Fruit fly (Drosophila melanogaster): ENCODE results near the gene Gsc.

DNA sequence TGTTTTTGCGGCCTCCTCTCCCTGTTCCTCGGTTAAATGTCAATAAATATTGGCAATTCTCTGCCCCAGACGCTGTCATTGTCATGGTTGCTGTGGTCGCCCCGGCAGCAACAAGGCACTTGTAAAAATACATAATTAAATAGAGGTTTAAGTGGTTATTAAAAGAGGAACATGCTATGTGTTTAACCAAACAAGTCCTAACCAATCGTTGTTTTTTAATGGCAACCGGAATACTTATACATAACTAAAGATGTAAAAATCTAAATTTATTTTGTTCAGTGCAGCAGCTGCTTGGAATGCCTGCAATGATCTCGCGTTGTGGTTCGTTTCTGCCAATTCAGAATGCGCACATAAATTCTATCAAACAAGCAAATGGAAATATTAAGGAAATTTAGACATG lies 12.5 kb upstream of the Gsc start:
- TF ChIP-seq psq (optimal IDR thresholded peaks at IDR 0.05) (no peak), Sin3A (optimal IDR thresholded peaks at IDR 0.05) (no peak), insv (optimal IDR thresholded peaks at IDR 0.05) (no peak), Myc (optimal IDR thresholded peaks at IDR 0.05) (no peak), h (optimal IDR thresholded peaks at IDR 0.05) (no peak)
